Fruit fly (Drosophila melanogaster): ENCODE results near the gene Atg4a.

Gene Atg4a

dm6 chr2L:1123078-1123818, 42.5 kb downstream of the Atg4a start (continued):
- TF ChIP-seq hkb (optimal IDR thresholded peaks at IDR 0.05) (no peak), hkb (GFP tag; IDR thresholded peaks at IDR 0.05) (no peak), B-H1 (GFP tag; IDR thresholded peaks at IDR 0.05) (no peak), Dref (GFP tag; IDR thresholded peaks at IDR 0.05) (no peak), sens-2 (GFP tag; IDR thresholded peaks at IDR 0.05) (no peak), CG3847 (GFP tag; IDR thresholded peaks at IDR 0.05) (no peak), CG10431 (GFP tag; optimal IDR thresholded peaks at IDR 0.05) (peak; percentile 33), Taf1 (GFP tag; IDR thresholded peaks at IDR 0.05) (no peak), CG3407 (GFP tag; optimal IDR thresholded peaks at IDR 0.05) (peak; percentile 77), Six4 (GFP tag; optimal IDR thresholded peaks at IDR 0.05) (no peak), fu2 (GFP tag; optimal IDR thresholded peaks at IDR 0.05) (no peak), CG7745 (tag; optimal IDR thresholded peaks at IDR 0.05) (peak; percentile 74), CG16815 (GFP tag; optimal IDR thresholded peaks at IDR 0.05) (no peak), CG14050 (GFP tag; IDR thresholded peaks at IDR 0.05) (no peak), CG4730 (GFP tag; IDR thresholded peaks at IDR 0.05) (no peak), Vsx1 (GFP tag; optimal IDR thresholded peaks at IDR 0.05) (peak; percentile 45), CG18764 (GFP tag; optimal IDR thresholded peaks at IDR 0.05) (peak; percentile 45), CG12071 (GFP tag; optimal IDR thresholded peaks at IDR 0.05) (no peak), CG12744 (GFP tag; optimal IDR thresholded peaks at IDR 0.05) (no peak), Dip2 (GFP tag; IDR thresholded peaks at IDR 0.05) (no peak), fd96Cb (tag; optimal IDR thresholded peaks at IDR 0.05) (peak; percentile 29), insv (GFP tag; optimal IDR thresholded peaks at IDR 0.05) (no peak), CG3281 (GFP tag; optimal IDR thresholded peaks at IDR 0.05) (no peak), ham (GFP tag; IDR thresholded peaks at IDR 0.05) (no peak), Myb (GFP tag; optimal IDR thresholded peaks at IDR 0.05) (no peak), cad (GFP tag; optimal IDR thresholded peaks at IDR 0.05) (no peak), Lhr (GFP tag; optimal IDR thresholded peaks at IDR 0.05) (peak; percentile 52), B-H2 (GFP tag; optimal IDR thresholded peaks at IDR 0.05) (no peak), CG7357 (GFP tag; IDR thresholded peaks at IDR 0.05) (no peak), HmgD (GFP tag; optimal IDR thresholded peaks at IDR 0.05) (no peak), CG6175 (GFP tag; IDR thresholded peaks at IDR 0.05) (no peak), H15 (GFP tag; IDR thresholded peaks at IDR 0.05) (no peak), pan (optimal IDR thresholded peaks at IDR 0.05) (no peak), pan (GFP tag; optimal IDR thresholded peaks at IDR 0.05 in 1 of 2, IDR thresholded peaks at IDR 0.05 in 1 of 2) (no peak), Ssrp (tag; optimal IDR thresholded peaks at IDR 0.05) (no peak), CG15479 (GFP tag; optimal IDR thresholded peaks at IDR 0.05) (no peak), onecut (GFP tag; IDR thresholded peaks at IDR 0.05) (no peak), nau (GFP tag; optimal IDR thresholded peaks at IDR 0.05) (peak; percentile 50), Atf3 (GFP tag; optimal IDR thresholded peaks at IDR 0.05) (no peak), Fer1 (GFP tag; optimal IDR thresholded peaks at IDR 0.05) (no peak), sc (optimal IDR thresholded peaks at IDR 0.05) (no peak), sc (GFP tag; optimal IDR thresholded peaks at IDR 0.05) (peak; percentile 64), trh (GFP tag; optimal IDR thresholded peaks at IDR 0.05) (no peak), zf30C (GFP tag; optimal IDR thresholded peaks at IDR 0.05) (no peak), CG2678 (tag; optimal IDR thresholded peaks at IDR 0.05) (peak; percentile 72), zen (tag; optimal IDR thresholded peaks at IDR 0.05) (no peak), tgo (GFP tag; IDR thresholded peaks at IDR 0.05) (no peak), CG10979 (tag; optimal IDR thresholded peaks at IDR 0.05) (peak; percentile 52), jumu (GFP tag; optimal IDR thresholded peaks at IDR 0.05) (no peak), CG8290 (GFP tag; optimal IDR thresholded peaks at IDR 0.05) (no peak), CG8290 (tag; optimal IDR thresholded peaks at IDR 0.05) (peak in 1 of 2 experiments; percentile 53), esg (GFP tag; conservative IDR thresholded peaks at IDR 0.05) (no peak)

All from whole organism, embryonic.